Fruit fly (Drosophila melanogaster) S2 (cell line): ENCODE data around the gene kek4.

Experiments used
- CG8478 ChIP-seq: fragments of >200 bp; optimal IDR thresholded peaks from 2 replicates; lab custom pipeline; 2018
- CTCF ChIP-seq, 2 experiments: fragments of >200 bp; optimal IDR thresholded peaks; 2 replicates each; lab custom pipeline; 2018

- no peak for TF ChIP-seq CG8478 (lab: Kevin White, UChicago)
- TF ChIP-seq CTCF (optimal IDR thresholded peaks at IDR 0.05; lab: Kevin White, UChicago) = no peak
These were observed 14.3 kb upstream of the kek4 start, which contains the start of gene CG16815 for dm6 chr2L:13229388-13229882.
